Fruit fly (Drosophila melanogaster) whole organism, embryonic: Measurements from ENCODE around the gene CG34313.

Experiments used
- Ada2b ChIP-seq: fragments of 200-800 bp; sonication (Bioruptor generic); IDR thresholded peaks from 2 replicates; pipeline ENCODE4 v1.3.6; 2022; ENCODE audit warnings: missing biosample characterization, missing genetic modification characterization
- Blimp-1 ChIP-seq: fragments of 200-800 bp; sonication (Bioruptor generic); optimal IDR thresholded peaks from 3 replicates; lab custom pipeline; 2018; ENCODE audit warnings: missing biosample characterization, missing genetic modification characterization, mild to moderate bottlenecking, moderate library complexity, missing genetic modification reagents
- CG10147 ChIP-seq: fragments of 200-800 bp; sonication (Bioruptor generic); optimal IDR thresholded peaks from 2 replicates; lab custom pipeline; 2019; ENCODE audit warnings: missing biosample characterization, mild to moderate bottlenecking, missing genetic modification characterization, moderate library complexity
- CG11093 ChIP-seq: fragments of 200-800 bp; sonication (Bioruptor generic); IDR thresholded peaks from 3 replicates; pipeline ENCODE4 v1.3.6; 2022; ENCODE audit warnings: missing biosample characterization, missing genetic modification characterization
- CG12104 ChIP-seq: fragments of 200-800 bp; sonication (Bioruptor generic); optimal IDR thresholded peaks from 3 replicates; lab custom pipeline; 2016; ENCODE audit warnings: missing biosample characterization, missing genetic modification characterization
- CG1529 ChIP-seq: fragments of 200-800 bp; sonication (Bioruptor generic); optimal IDR thresholded peaks from 3 replicates; lab custom pipeline; 2018; ENCODE audit warnings: missing biosample characterization, missing genetic modification characterization
- CG17385 ChIP-seq: fragments of 200-800 bp; sonication (Bioruptor generic); optimal IDR thresholded peaks from 3 replicates; lab custom pipeline; 2018; ENCODE audit warnings: missing biosample characterization, mild to moderate bottlenecking, missing genetic modification characterization
- CG17829 ChIP-seq: fragments of 200-800 bp; optimal IDR thresholded peaks from 2 replicates; lab custom pipeline; 2019; ENCODE audit warnings: missing biosample characterization, mild to moderate bottlenecking, missing genetic modification characterization, moderate library complexity
- CG18764 ChIP-seq: fragments of 200-800 bp; sonication (Bioruptor generic); optimal IDR thresholded peaks from 3 replicates; lab custom pipeline; 2016; ENCODE audit warnings: missing biosample characterization, missing genetic modification characterization
- CG2129 ChIP-seq: fragments of 200-800 bp; sonication (Bioruptor generic); IDR thresholded peaks from 2 replicates; pipeline ENCODE4 v1.3.6; 2022; ENCODE audit warnings: missing biosample characterization, missing genetic modification characterization; ENCODE audit not compliant: partially characterized antibody
- CG30020 ChIP-seq: fragments of 200-800 bp; optimal IDR thresholded peaks from 2 replicates; lab custom pipeline; 2019; ENCODE audit warnings: missing biosample characterization, mild to moderate bottlenecking, missing genetic modification characterization, moderate library complexity
- CG31224 ChIP-seq: fragments of 200-800 bp; sonication (Bioruptor generic); IDR thresholded peaks from 2 replicates; pipeline ENCODE4 v1.3.6; 2022; ENCODE audit warnings: missing biosample characterization, missing genetic modification characterization
- CG42726 ChIP-seq: fragments of 200-800 bp; sonication (Bioruptor generic); IDR thresholded peaks from 2 replicates; pipeline ENCODE4 v1.3.6; 2022; ENCODE audit warnings: missing biosample characterization, missing genetic modification characterization; ENCODE audit not compliant: partially characterized antibody
- CG4282 ChIP-seq: fragments of 200-800 bp; sonication (Bioruptor generic); optimal IDR thresholded peaks from 2 replicates; lab custom pipeline; 2016; ENCODE audit warnings: missing biosample characterization, missing genetic modification characterization
- CG5953 ChIP-seq: fragments of 200-800 bp; sonication (Bioruptor generic); IDR thresholded peaks from 2 replicates; pipeline ENCODE4 v1.3.6; 2022; ENCODE audit warnings: missing biosample characterization, missing genetic modification characterization
- CG6683 ChIP-seq: fragments of 200-800 bp; sonication (Bioruptor generic); optimal IDR thresholded peaks from 2 replicates; lab custom pipeline; 2017; ENCODE audit warnings: missing biosample characterization, mild to moderate bottlenecking, missing genetic modification characterization, missing genetic modification reagents
- CG6854 ChIP-seq: fragments of 200-800 bp; sonication (Bioruptor generic); optimal IDR thresholded peaks from 3 replicates; lab custom pipeline; 2017; ENCODE audit warnings: missing biosample characterization, mild to moderate bottlenecking, missing genetic modification characterization
- CG7839 ChIP-seq: fragments of 200-800 bp; sonication (Bioruptor generic); optimal IDR thresholded peaks from 3 replicates; lab custom pipeline; 2018; ENCODE audit warnings: missing biosample characterization, mild to moderate bottlenecking, missing genetic modification characterization, moderate library complexity
- CkIIα-i1 ChIP-seq: fragments of 200-800 bp; sonication (Bioruptor generic); IDR thresholded peaks from 2 replicates; pipeline ENCODE4 v1.3.6; 2022; ENCODE audit warnings: missing biosample characterization, missing genetic modification characterization
- Dll ChIP-seq: fragments of 200-800 bp; sonication (Bioruptor generic); IDR thresholded peaks from 4 replicates; pipeline ENCODE4 v1.3.6; 2022; ENCODE audit warnings: missing biosample characterization, missing genetic modification characterization; ENCODE audit not compliant: partially characterized antibody
- ERR ChIP-seq: fragments of 200-800 bp; sonication (Bioruptor generic); optimal IDR thresholded peaks from 2 replicates; lab custom pipeline; 2016; ENCODE audit warnings: missing biosample characterization, missing genetic modification characterization
- Eip74EF ChIP-seq, 2 experiments: fragments of 200-800 bp in 1 of 2; fragments of >200 bp in 1 of 2; sonication (Bioruptor generic) in 1 of 2; optimal IDR thresholded peaks; 2 replicates each; lab custom pipeline; 2017 to 2019; ENCODE audit warnings: missing biosample characterization in 2 of 2, missing genetic modification characterization in 2 of 2, mild to moderate bottlenecking in 1 of 2, moderate library complexity in 1 of 2
- Fer3 ChIP-seq: fragments of 200-800 bp; sonication (Bioruptor generic); optimal IDR thresholded peaks from 2 replicates; lab custom pipeline; 2018; ENCODE audit warnings: missing biosample characterization, mild to moderate bottlenecking, missing genetic modification characterization, moderate library complexity
- Optix ChIP-seq: fragments of 200-800 bp; sonication (Bioruptor generic); IDR thresholded peaks from 3 replicates; pipeline ENCODE4 v1.3.6; 2022; ENCODE audit warnings: missing biosample characterization, missing genetic modification characterization
- Pdp1 ChIP-seq, 2 experiments: fragments of 200-800 bp; sonication (Bioruptor generic); optimal IDR thresholded peaks; 3 replicates each; lab custom pipeline; 2016; ENCODE audit warnings: missing biosample characterization in 2 of 2, missing genetic modification characterization in 2 of 2, mild to moderate bottlenecking in 1 of 2, moderate library complexity in 1 of 2
- Sox102F ChIP-seq: fragments of 200-800 bp; sonication (Bioruptor generic); optimal IDR thresholded peaks from 2 replicates; lab custom pipeline; 2018; ENCODE audit warnings: missing biosample characterization, mild to moderate bottlenecking, missing genetic modification characterization, moderate library complexity
- bsh ChIP-seq, 2 experiments: fragments of 200-800 bp; sonication (Bioruptor generic); optimal IDR thresholded peaks; 2 replicates each; lab custom pipeline; 2017 to 2018; ENCODE audit warnings: mild to moderate bottlenecking in 2 of 2, missing biosample characterization in 2 of 2, missing genetic modification characterization in 2 of 2, moderate library complexity in 1 of 2
- dm ChIP-seq: fragments of 200-800 bp; sonication (Bioruptor generic); optimal IDR thresholded peaks from 3 replicates; lab custom pipeline; 2016; ENCODE audit warnings: missing biosample characterization, missing genetic modification characterization
- dmrt99B ChIP-seq: fragments of 200-800 bp; sonication (Bioruptor generic); optimal IDR thresholded peaks from 2 replicates; lab custom pipeline; 2018; ENCODE audit warnings: missing biosample characterization, mild to moderate bottlenecking, missing genetic modification characterization, moderate library complexity
- esg ChIP-seq: fragments of 200-800 bp; sonication (Bioruptor generic); conservative IDR thresholded peaks from 2 replicates; pipeline ENCODE4 v1.3.6; 2022; ENCODE audit warnings: missing biosample characterization, missing genetic modification characterization
- gcm ChIP-seq: fragments of 200-800 bp; sonication (Bioruptor generic); optimal IDR thresholded peaks from 2 replicates; lab custom pipeline; 2019; ENCODE audit warnings: missing biosample characterization, mild to moderate bottlenecking, missing genetic modification characterization, moderate library complexity
- ham ChIP-seq: fragments of 200-800 bp; sonication (Bioruptor generic); IDR thresholded peaks from 2 replicates; pipeline ENCODE4 v1.3.6; 2022; ENCODE audit warnings: missing biosample characterization, missing genetic modification characterization
- hth ChIP-seq: fragments of >200 bp; optimal IDR thresholded peaks from 2 replicates; lab custom pipeline; 2017; ENCODE audit warnings: inconsistent platforms
- inv ChIP-seq: fragments of 200-800 bp; sonication (Bioruptor generic); IDR thresholded peaks from 2 replicates; pipeline ENCODE4 v1.3.6; 2022; ENCODE audit warnings: missing biosample characterization, missing genetic modification characterization; ENCODE audit not compliant: partially characterized antibody
- nom ChIP-seq: fragments of 200-800 bp; sonication (Bioruptor generic); optimal IDR thresholded peaks from 2 replicates; lab custom pipeline; 2017; ENCODE audit warnings: missing biosample characterization, missing genetic modification characterization, mild to moderate bottlenecking, moderate library complexity, missing genetic modification reagents
- odd ChIP-seq: fragments of 200-800 bp; sonication (Bioruptor generic); optimal IDR thresholded peaks from 2 replicates; lab custom pipeline; 2017; ENCODE audit warnings: missing biosample characterization, mild to moderate bottlenecking, missing genetic modification characterization
- pfk ChIP-seq: fragments of 200-800 bp; sonication (Bioruptor generic); optimal IDR thresholded peaks from 2 replicates; lab custom pipeline; 2018; ENCODE audit warnings: missing biosample characterization, mild to moderate bottlenecking, missing genetic modification characterization, moderate library complexity
- schlank ChIP-seq: fragments of 200-800 bp; sonication (Bioruptor generic); optimal IDR thresholded peaks from 2 replicates; lab custom pipeline; 2018; ENCODE audit warnings: missing biosample characterization, mild to moderate bottlenecking, missing genetic modification characterization
- sqz ChIP-seq: fragments of 200-800 bp; sonication (Bioruptor generic); optimal IDR thresholded peaks from 3 replicates; lab custom pipeline; 2018; ENCODE audit warnings: missing biosample characterization, mild to moderate bottlenecking, missing genetic modification characterization
- usp ChIP-seq: fragments of >200 bp; optimal IDR thresholded peaks from 2 replicates; lab custom pipeline; 2017; ENCODE audit warnings: missing biosample characterization, missing genetic modification characterization
- zen ChIP-seq: fragments of 200-800 bp; sonication (Bioruptor generic); optimal IDR thresholded peaks from 3 replicates; lab custom pipeline; 2018; ENCODE audit warnings: missing biosample characterization, mild to moderate bottlenecking, missing genetic modification characterization, moderate library complexity

Gene CG34313

DNA sequence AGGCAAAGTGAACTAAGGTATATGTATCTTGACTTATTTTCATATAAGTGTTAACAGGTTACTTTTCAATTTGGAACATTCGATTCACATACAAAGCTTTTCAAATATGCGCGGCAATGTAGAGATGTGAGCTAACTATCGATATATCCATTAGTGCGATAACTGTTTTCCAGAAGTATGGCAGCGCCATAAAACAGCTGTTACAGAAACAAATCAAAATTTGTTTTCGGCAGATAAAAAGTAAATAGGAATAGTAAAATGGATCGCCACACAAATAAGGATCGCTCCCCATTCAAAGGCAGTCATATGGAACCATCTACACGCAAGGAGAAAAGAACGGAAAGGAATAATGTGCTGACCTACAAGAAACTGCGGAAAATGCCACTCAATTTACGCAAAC lies at the start of gene CG34313, which contains the start of the genes CG32832 and CG31743 (continued):
- no peak for TF ChIP-seq usp (GFP tag; lab: Kevin White, UChicago)
- no peak for TF ChIP-seq Fer3
- TF ChIP-seq gcm = no peak
- TF ChIP-seq esg (GFP tag; lab: Robert Waterston, UW) = no peak
- TF ChIP-seq schlank (tag; lab: Kevin White, UChicago) = no peak
- TF ChIP-seq sqz (GFP tag; lab: Kevin White, UChicago) = no peak
- TF ChIP-seq CkIIα-i1 (GFP tag; lab: Robert Waterston, UW) = no peak
- peak; percentile 79 for TF ChIP-seq Dll (GFP tag; lab: Robert Waterston, UW)
- TF ChIP-seq CG7839 (tag; lab: Kevin White, UChicago) = no peak
- TF ChIP-seq CG2129 (GFP tag; lab: Robert Waterston, UW) = peak; percentile 28
- no peak for TF ChIP-seq CG4282 (GFP tag; lab: Kevin White, UChicago)
- TF ChIP-seq pfk = no peak
- TF ChIP-seq odd (GFP tag; lab: Kevin White, UChicago) = no peak
- TF ChIP-seq dm = no peak
- no peak for TF ChIP-seq Blimp-1 (GFP tag; lab: Kevin White, UChicago)
- no peak for TF ChIP-seq CG11093 (GFP tag; lab: Robert Waterston, UW)

DNA sequence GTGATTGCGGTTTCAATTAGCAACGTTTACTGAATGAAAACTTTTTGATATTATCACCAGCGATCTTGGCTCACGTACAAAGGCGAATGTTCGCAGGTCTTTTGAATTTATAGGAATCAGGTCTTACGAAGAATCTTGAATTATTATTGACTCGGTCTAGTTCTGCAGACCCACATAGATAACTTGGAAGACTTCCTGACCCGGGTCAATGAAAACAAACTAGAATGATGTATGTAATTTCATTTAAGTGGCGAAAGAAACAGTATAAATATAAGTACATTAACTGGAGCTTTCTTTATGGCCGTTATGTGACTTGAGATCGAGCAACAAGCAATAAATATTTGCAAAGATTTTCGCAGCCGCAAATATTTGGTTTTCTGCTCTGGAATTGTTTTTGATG lies 44.9 kb upstream of the CG34313 start, which contains the start of gene CG13282:
Gene CG13282 (minus strand): TSS at position 101 of the 400 bp plus-strand sequence.
- TF ChIP-seq hth = no peak
- TF ChIP-seq nom = no peak
- TF ChIP-seq inv (GFP tag; lab: Robert Waterston, UW) = no peak
- TF ChIP-seq Sox102F (GFP tag; lab: Kevin White, UChicago) = no peak
- TF ChIP-seq CG5953 = no peak
- no peak for TF ChIP-seq Fer3
- no peak for TF ChIP-seq CG12104
- TF ChIP-seq CG6683 (GFP tag; lab: Kevin White, UChicago) = no peak
- TF ChIP-seq CG18764 (GFP tag; lab: Kevin White, UChicago) = no peak

DNA sequence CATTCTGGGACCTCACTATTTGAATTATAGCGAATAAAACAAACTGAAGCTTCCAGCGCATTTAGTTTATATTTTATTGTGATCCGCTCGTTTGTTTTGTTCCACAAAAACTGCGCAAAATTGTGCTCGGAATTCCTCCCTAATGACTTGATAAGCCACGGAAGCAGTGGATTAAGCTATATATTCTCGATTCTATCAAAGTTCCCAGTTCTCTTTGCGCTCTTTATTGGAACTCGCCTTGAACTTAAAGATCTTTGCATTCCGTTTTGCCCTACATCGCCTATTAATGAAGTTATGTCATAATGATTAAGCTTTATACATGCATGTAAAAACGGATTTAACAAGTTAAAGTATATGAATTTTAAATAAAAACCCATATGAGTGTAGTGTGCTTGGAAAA lies 42.2 kb upstream of the CG34313 start, which contains the start of gene Nepl9:
Gene Nepl9 (minus strand): TSS at position 101 of the 400 bp plus-strand sequence.
- TF ChIP-seq Pdp1 (GFP tag; optimal IDR thresholded peaks at IDR 0.05; lab: Kevin White, UChicago) (peak in 1 of 2 experiments; percentile 5), ERR (GFP tag; lab: Kevin White, UChicago) (no peak), CG12104 (no peak)

DNA sequence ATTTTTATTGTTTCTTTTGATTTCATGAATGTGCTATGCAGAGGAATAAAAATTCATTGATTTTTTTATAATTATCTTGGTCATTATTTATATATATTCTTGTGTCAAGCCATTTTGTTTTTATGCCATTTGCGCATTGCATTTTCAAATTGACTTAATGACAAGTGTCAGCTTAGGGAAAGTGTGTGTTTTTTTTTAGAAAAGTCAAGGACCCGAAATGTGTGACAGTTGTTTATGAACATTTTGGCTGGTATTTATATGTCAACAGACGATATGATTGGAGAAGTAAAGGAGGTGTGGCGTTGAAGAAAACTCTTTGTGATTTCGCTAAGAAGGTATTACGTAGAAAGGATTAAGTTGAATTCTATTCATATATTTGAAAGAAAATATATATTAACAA lies 41.6 kb upstream of the CG34313 start, which contains the start of the genes SclA and SclB:
Gene SclA (plus strand): TSS at position 301 of the 400 bp plus-strand sequence.
Gene SclB (plus strand): TSS at position 301 of the 400 bp plus-strand sequence.
- TF ChIP-seq ham (GFP tag; lab: Robert Waterston, UW) (no peak), CG30020 (tag; lab: Kevin White, UChicago) (no peak), CG42726 (GFP tag; lab: Robert Waterston, UW) (no peak), Ada2b (GFP tag; lab: Robert Waterston, UW) (no peak), Eip74EF (GFP tag; optimal IDR thresholded peaks at IDR 0.05; lab: Kevin White, UChicago) (no peak), Optix (GFP tag; lab: Robert Waterston, UW) (no peak), CG10147 (GFP tag; lab: Kevin White, UChicago) (no peak), CG7839 (tag; lab: Kevin White, UChicago) (no peak), CG31224 (no peak), bsh (GFP tag; optimal IDR thresholded peaks at IDR 0.05; lab: Kevin White, UChicago) (no peak), CG17829 (no peak), CG1529 (GFP tag; lab: Kevin White, UChicago) (no peak), CG17385 (no peak), CG6854 (no peak), dmrt99B (no peak), zen (tag; lab: Kevin White, UChicago) (no peak)
